Worm (Caenorhabditis elegans) whole organism, L4 larva: ENCODE measurements around the gene msp-63.

Experiments used
- F37D6.2 ChIP-seq: sonication (generic microtip); optimal IDR thresholded peaks from 2 replicates; lab custom pipeline; 2016; ENCODE audit warnings: mild to moderate bottlenecking, missing genetic modification characterization, missing compliant biosample characterization
- Y105C5A.15 ChIP-seq: fragments of 200-800 bp; sonication (Bioruptor generic); IDR thresholded peaks from 2 replicates; pipeline ENCODE4 v1.3.6; 2022; ENCODE audit warnings: missing genetic modification characterization, missing compliant biosample characterization
- Y5F2A.4 ChIP-seq: fragments of 200-800 bp; sonication (Bioruptor generic); optimal IDR thresholded peaks from 2 replicates; lab custom pipeline; 2018; ENCODE audit warnings: mild to moderate bottlenecking, missing genetic modification characterization, missing compliant biosample characterization
- aha-1 ChIP-seq: fragments of 150-350 bp; peaks from one replicate; lab custom pipeline; 2014; ENCODE audit warnings: missing biosample characterization, missing genetic modification characterization
- arid-1 ChIP-seq: fragments of 200-800 bp; sonication (Bioruptor generic); conservative IDR thresholded peaks from 2 replicates; pipeline ENCODE4 v1.3.6; 2022; ENCODE audit warnings: missing genetic modification reagents, missing genetic modification characterization, missing compliant biosample characterization
- ceh-20 ChIP-seq: fragments of 200-800 bp; sonication (Bioruptor generic); IDR thresholded peaks from 2 replicates; pipeline ENCODE4 v1.3.6; 2022; ENCODE audit warnings: missing genetic modification reagents, missing genetic modification characterization, missing compliant biosample characterization
- ceh-32 ChIP-seq: sonication (generic microtip); optimal IDR thresholded peaks from 2 replicates; lab custom pipeline; 2016; ENCODE audit warnings: mild to moderate bottlenecking, missing genetic modification characterization, missing compliant biosample characterization; ENCODE audit not compliant: poor library complexity
- cey-2 ChIP-seq: sonication (generic microtip); optimal IDR thresholded peaks from 3 replicates; lab custom pipeline; 2017; ENCODE audit warnings: missing genetic modification characterization, mild to moderate bottlenecking, missing compliant biosample characterization, antibody characterized with exemption, borderline replicate concordance; ENCODE audit not compliant: insufficient read depth
- ctbp-1 ChIP-seq: fragments of 200-800 bp; sonication (Bioruptor generic); IDR thresholded peaks from 2 replicates; pipeline ENCODE4 v1.3.6; 2022; ENCODE audit warnings: missing genetic modification reagents, missing genetic modification characterization, missing compliant biosample characterization
- daf-16 ChIP-seq, 3 experiments: sonication (generic microtip); optimal IDR thresholded peaks; 2 replicates each; lab custom pipeline; 2016 to 2017; ENCODE audit warnings: missing genetic modification characterization in 3 of 3, missing genetic modification reagents in 3 of 3, mild to moderate bottlenecking in 2 of 3, missing compliant biosample characterization in 2 of 3, missing biosample characterization in 1 of 3, moderate library complexity in 1 of 3
- daf-8 ChIP-seq: fragments of 200-800 bp; sonication (Bioruptor generic); IDR thresholded peaks from 2 replicates; pipeline ENCODE4 v1.3.6; 2022; ENCODE audit warnings: missing genetic modification characterization, missing compliant biosample characterization
- dmd-6 ChIP-seq: fragments of 200-800 bp; sonication (Bioruptor generic); IDR thresholded peaks from 2 replicates; pipeline ENCODE4 v1.3.6; 2022; ENCODE audit warnings: missing genetic modification reagents, missing genetic modification characterization, missing compliant biosample characterization
- dmd-9 ChIP-seq: fragments of 200-800 bp; sonication (Bioruptor generic); IDR thresholded peaks from 2 replicates; pipeline ENCODE4 v1.3.6; 2022; ENCODE audit warnings: missing genetic modification reagents, missing genetic modification characterization, missing compliant biosample characterization
- dve-1 ChIP-seq: sonication (generic microtip); optimal IDR thresholded peaks from 2 replicates; lab custom pipeline; 2017; ENCODE audit warnings: antibody characterized with exemption, mild to moderate bottlenecking, missing genetic modification characterization, missing compliant biosample characterization; ENCODE audit not compliant: insufficient read depth
- egl-27 ChIP-seq: sonication (generic microtip); optimal IDR thresholded peaks from 3 replicates; lab custom pipeline; 2017; ENCODE audit warnings: missing biosample characterization, missing genetic modification reagents, missing genetic modification characterization
- egl-43 ChIP-seq: fragments of 200-800 bp; sonication (Bioruptor generic); IDR thresholded peaks from 2 replicates; pipeline ENCODE4 v1.3.6; 2022; ENCODE audit warnings: missing genetic modification reagents, missing genetic modification characterization, missing compliant biosample characterization
- hlh-11 ChIP-seq: fragments of 200-800 bp; sonication (Bioruptor generic); optimal IDR thresholded peaks from 2 replicates; lab custom pipeline; 2018; ENCODE audit warnings: mild to moderate bottlenecking, missing genetic modification characterization, missing compliant biosample characterization
- hlh-30 ChIP-seq: sonication (generic microtip); optimal IDR thresholded peaks from 2 replicates; lab custom pipeline; 2017; ENCODE audit warnings: antibody characterized with exemption, mild to moderate bottlenecking, missing genetic modification characterization, missing compliant biosample characterization; ENCODE audit not compliant: insufficient read depth
- hmg-1.1 ChIP-seq: fragments of 200-800 bp; sonication (Bioruptor generic); IDR thresholded peaks from 2 replicates; pipeline ENCODE4 v1.3.6; 2022; ENCODE audit warnings: missing genetic modification reagents, missing genetic modification characterization, missing compliant biosample characterization
- jun-1 ChIP-seq: fragments of 150-350 bp; optimal IDR thresholded peaks from 2 replicates; lab custom pipeline; 2014; ENCODE audit warnings: missing biosample characterization, missing genetic modification reagents, missing genetic modification characterization
- lin-1 ChIP-seq: fragments of 200-800 bp; sonication (Bioruptor generic); IDR thresholded peaks from 2 replicates; pipeline ENCODE4 v1.3.6; 2022; ENCODE audit warnings: missing genetic modification reagents, missing genetic modification characterization, missing compliant biosample characterization
- lin-13 ChIP-seq: fragments of 150-350 bp; optimal IDR thresholded peaks from 2 replicates; lab custom pipeline; 2014; ENCODE audit warnings: missing biosample characterization, missing genetic modification reagents, missing genetic modification characterization
- lin-29 ChIP-seq: fragments of 200-800 bp; sonication (Bioruptor generic); IDR thresholded peaks from 2 replicates; pipeline ENCODE4 v1.3.6; 2022; ENCODE audit warnings: missing genetic modification reagents, missing genetic modification characterization, missing compliant biosample characterization
- lin-38 ChIP-seq: fragments of 200-800 bp; sonication (Bioruptor generic); IDR thresholded peaks from 2 replicates; pipeline ENCODE4 v1.3.6; 2022; ENCODE audit warnings: missing genetic modification reagents, missing genetic modification characterization, missing compliant biosample characterization
- lsy-2 ChIP-seq, 2 experiments: fragments of 150-350 bp in 1 of 2; sonication (generic microtip) in 1 of 2; optimal IDR thresholded peaks; 2 replicates each; lab custom pipeline; 2014 to 2017; ENCODE audit warnings: missing biosample characterization in 2 of 2, missing genetic modification characterization in 2 of 2
- madf-9 ChIP-seq: fragments of 200-800 bp; sonication (Bioruptor generic); conservative IDR thresholded peaks from 2 replicates; pipeline ENCODE4 v1.3.6; 2022; ENCODE audit warnings: missing genetic modification reagents, missing genetic modification characterization, missing compliant biosample characterization
- mxl-2 ChIP-seq: fragments of 200-800 bp; sonication (Bioruptor generic); conservative IDR thresholded peaks from 2 replicates; pipeline ENCODE4 v1.3.6; 2022; ENCODE audit warnings: missing genetic modification reagents, missing genetic modification characterization, missing compliant biosample characterization
- nhr-10 ChIP-seq: fragments of 150-350 bp; optimal IDR thresholded peaks from 2 replicates; lab custom pipeline; 2014; ENCODE audit warnings: missing biosample characterization, missing genetic modification characterization
- nhr-237 ChIP-seq: sonication (generic microtip); optimal IDR thresholded peaks from 2 replicates; lab custom pipeline; 2017; ENCODE audit warnings: missing biosample characterization, missing genetic modification characterization
- nhr-28 ChIP-seq: fragments of 150-350 bp; optimal IDR thresholded peaks from 2 replicates; lab custom pipeline; 2014; ENCODE audit warnings: missing biosample characterization, missing genetic modification characterization
- nhr-48 ChIP-seq: sonication (generic microtip); optimal IDR thresholded peaks from 2 replicates; lab custom pipeline; 2016; ENCODE audit warnings: mild to moderate bottlenecking, missing genetic modification characterization, missing compliant biosample characterization
- sdz-12 ChIP-seq: fragments of 200-800 bp; sonication (Bioruptor generic); optimal IDR thresholded peaks from 2 replicates; lab custom pipeline; 2018; ENCODE audit warnings: mild to moderate bottlenecking, missing genetic modification characterization, missing compliant biosample characterization
- set-16 ChIP-seq: fragments of 200-800 bp; sonication (Bioruptor generic); IDR thresholded peaks from 2 replicates; pipeline ENCODE4 v1.3.6; 2022; ENCODE audit warnings: missing genetic modification reagents, missing genetic modification characterization, missing compliant biosample characterization
- tag-97 ChIP-seq: fragments of 200-800 bp; sonication (Bioruptor generic); IDR thresholded peaks from 2 replicates; pipeline ENCODE4 v1.3.6; 2022; ENCODE audit warnings: missing genetic modification characterization, missing compliant biosample characterization
- unc-62 ChIP-seq, 3 experiments: fragments of 150-350 bp in 1 of 3; sonication (generic microtip); optimal IDR thresholded peaks in 2 of 3; peaks in 1 of 3; 1 replicate in 1 of 3; 2 replicates in 2 of 3; lab custom pipeline; 2014 to 2017; ENCODE audit warnings: missing biosample characterization in 3 of 3, missing genetic modification characterization in 3 of 3, missing genetic modification reagents in 3 of 3, missing genotype in 1 of 3
- ztf-11 ChIP-seq: fragments of 150-350 bp; optimal IDR thresholded peaks from 2 replicates; lab custom pipeline; 2014; ENCODE audit warnings: missing biosample characterization, missing genetic modification characterization

msp-63 gene

ce11 chrII:5831373-5831772 lies 34.1 kb upstream of the msp-63 start:
- TF ChIP-seq mxl-2 (GFP tag; lab: Robert Waterston, UW) (no peak), set-16 (GFP tag; lab: Robert Waterston, UW) (peak; percentile 79), tag-97 (GFP tag; lab: Robert Waterston, UW) (no peak)

ce11 chrII:5829940-5830424 lies 32.7 kb upstream of the msp-63 start, which contains the start of gene col-74:
TSS of gene col-74 (plus strand) at chrII:5830374.
- TF ChIP-seq dve-1 (tag; lab: Kevin White, UChicago) = peak; percentile 56
- TF ChIP-seq unc-62 (GFP tag; optimal IDR thresholded peaks at IDR 0.05 in 1 of 2; lab: Kevin White, UChicago) = peak in 1 of 2 experiments; percentile 2
- TF ChIP-seq unc-62 (tag; optimal IDR thresholded peaks at IDR 0.05; lab: Kevin White, UChicago) = no peak
- no peak for TF ChIP-seq daf-16 (GFP tag; optimal IDR thresholded peaks at IDR 0.05; lab: Kevin White, UChicago)
- peak; percentile 60 for TF ChIP-seq daf-16 (tag; optimal IDR thresholded peaks at IDR 0.05; lab: Kevin White, UChicago)
- no peak for TF ChIP-seq lin-29 (GFP tag; lab: Robert Waterston, UW)
- TF ChIP-seq hlh-11 (tag; lab: Kevin White, UChicago) = peak; percentile 42
- peak; percentile 75 for TF ChIP-seq dmd-6 (GFP tag; lab: Robert Waterston, UW)
- no peak for TF ChIP-seq nhr-48 (tag; lab: Kevin White, UChicago)
- TF ChIP-seq ceh-20 (GFP tag; lab: Robert Waterston, UW) = no peak
- TF ChIP-seq hlh-30 = no peak
- no peak for TF ChIP-seq cey-2 (tag; lab: Kevin White, UChicago)

ce11 chrII:5828486-5828885 lies 31.2 kb upstream of the msp-63 start, which contains the start of gene ZK1248.11:
TSS of gene ZK1248.11 (minus strand) at chrII:5828586.
- TF ChIP-seq daf-8 (GFP tag; lab: Robert Waterston, UW) = no peak
- TF ChIP-seq sdz-12 (GFP tag; lab: Kevin White, UChicago) = no peak
- no peak for TF ChIP-seq cey-2 (tag; lab: Kevin White, UChicago)
- TF ChIP-seq aha-1 (tag; lab: Kevin White, UChicago) = no peak
- no peak for TF ChIP-seq arid-1 (GFP tag; lab: Robert Waterston, UW)
- TF ChIP-seq dmd-9 = no peak
- TF ChIP-seq lin-29 (GFP tag; lab: Robert Waterston, UW) = no peak
- no peak for TF ChIP-seq Y5F2A.4
- no peak for TF ChIP-seq ctbp-1 (GFP tag; lab: Robert Waterston, UW)
- TF ChIP-seq egl-27 = no peak
- TF ChIP-seq lin-13 = no peak
- TF ChIP-seq ceh-32 (tag; lab: Kevin White, UChicago) = no peak
- TF ChIP-seq ztf-11 (tag; lab: Kevin White, UChicago) = no peak
- no peak for TF ChIP-seq nhr-10 (tag; lab: Kevin White, UChicago)
- no peak for TF ChIP-seq F37D6.2 (tag; lab: Kevin White, UChicago)
- no peak for TF ChIP-seq ceh-20 (GFP tag; lab: Robert Waterston, UW)
- no peak for TF ChIP-seq lin-38 (GFP tag; lab: Robert Waterston, UW)
- no peak for TF ChIP-seq jun-1 (tag; lab: Kevin White, UChicago)

- no peak for TF ChIP-seq nhr-237 (tag; lab: Kevin White, UChicago)
- no peak for TF ChIP-seq daf-16 (GFP tag; optimal IDR thresholded peaks at IDR 0.05; lab: Kevin White, UChicago)
- no peak for TF ChIP-seq daf-16 (tag; optimal IDR thresholded peaks at IDR 0.05; lab: Kevin White, UChicago)
- TF ChIP-seq unc-62 (GFP tag; optimal IDR thresholded peaks at IDR 0.05 in 1 of 2; lab: Kevin White, UChicago) = peak in 1 of 2 experiments; percentile 51
- no peak for TF ChIP-seq unc-62 (tag; optimal IDR thresholded peaks at IDR 0.05; lab: Kevin White, UChicago)
- no peak for TF ChIP-seq lsy-2 (tag; optimal IDR thresholded peaks at IDR 0.05; lab: Kevin White, UChicago)
- TF ChIP-seq hmg-1.1 = no peak
- no peak for TF ChIP-seq Y105C5A.15 (GFP tag; lab: Robert Waterston, UW)
- no peak for TF ChIP-seq egl-43 (GFP tag; lab: Robert Waterston, UW)
- TF ChIP-seq madf-9 (GFP tag; lab: Robert Waterston, UW) = no peak
- TF ChIP-seq nhr-28 (tag; lab: Kevin White, UChicago) = peak; percentile 36
- no peak for TF ChIP-seq lin-1
- no peak for TF ChIP-seq F37D6.2 (tag; lab: Kevin White, UChicago)
- no peak for TF ChIP-seq daf-8 (GFP tag; lab: Robert Waterston, UW)
Measured at ce11 chrII:5827364-5827763, 30.1 kb upstream of the msp-63 start, which contains the start of gene tbc-2. TSS of gene tbc-2 (minus strand) at chrII:5827443.
